Worm (Caenorhabditis elegans): ENCODE data around the gene Y58A7A.5.

DNA sequence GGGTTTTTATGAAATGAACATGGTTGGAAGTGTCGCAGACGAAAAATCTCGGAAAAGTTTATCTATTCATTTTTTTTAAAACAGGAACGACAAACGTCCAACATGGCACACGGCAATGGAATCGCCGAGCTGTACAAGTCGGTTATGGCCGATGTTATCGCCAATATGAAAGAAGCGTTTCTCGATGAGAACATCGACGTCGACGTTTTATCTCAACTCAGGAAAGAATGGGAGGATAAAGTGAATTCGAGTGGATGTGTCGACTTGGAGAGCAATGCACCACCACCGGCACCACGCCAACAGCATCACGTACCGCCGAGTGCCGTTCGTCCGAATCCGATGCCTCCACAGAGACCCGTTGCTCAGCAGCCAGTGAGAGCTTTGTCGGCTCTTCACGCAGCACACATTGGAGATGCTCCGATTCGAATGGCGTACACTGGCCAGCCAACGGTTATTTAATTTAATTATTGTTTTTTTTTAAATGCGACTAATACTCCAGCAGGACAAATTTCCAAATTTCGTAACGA, 36.6 kb downstream of the Y58A7A.5 start:
- no peak for TF ChIP-seq unc-39 (tag; optimal IDR thresholded peaks at IDR 0.05)
- TF ChIP-seq mab-5 (tag; optimal IDR thresholded peaks at IDR 0.05), result no peak
- TF ChIP-seq ceh-83 (GFP tag; optimal IDR thresholded peaks at IDR 0.05), result no peak
- no peak for TF ChIP-seq ceh-39 (tag; optimal IDR thresholded peaks at IDR 0.05)
- no peak for TF ChIP-seq snpc-4 (tag; optimal IDR thresholded peaks at IDR 0.05)
- TF ChIP-seq elt-3 (tag; optimal IDR thresholded peaks at IDR 0.05), result no peak
- no peak for TF ChIP-seq elt-1 (tag; optimal IDR thresholded peaks at IDR 0.05; ENCODE audit: borderline replicate concordance, insufficient read depth)
- TF ChIP-seq ces-1 (GFP tag; optimal IDR thresholded peaks at IDR 0.05), result no peak
- no peak for TF ChIP-seq ztf-11 (tag; optimal IDR thresholded peaks at IDR 0.05)

Measured in whole organism, mixed stage, embryonic.